Worm (Caenorhabditis elegans) whole organism, young adult: ENCODE results near the gene pct-1.

Experiments
- ceh-100 ChIP-seq: fragments of 200-800 bp; sonication (Bioruptor generic); IDR thresholded peaks from 2 replicates; pipeline ENCODE4 v1.3.6; 2022; ENCODE audit warnings: missing genetic modification reagents, missing genetic modification characterization, missing compliant biosample characterization
- pbrm-1 ChIP-seq: fragments of 200-800 bp; sonication (Bioruptor generic); IDR thresholded peaks from 2 replicates; pipeline ENCODE4 v1.3.6; 2022; ENCODE audit warnings: missing genetic modification reagents, missing genetic modification characterization, missing compliant biosample characterization
- unc-62 ChIP-seq: fragments of 150-350 bp; optimal IDR thresholded peaks from 2 replicates; lab custom pipeline; 2014; ENCODE audit warnings: missing biosample characterization, missing genetic modification reagents, missing genetic modification characterization

DNA sequence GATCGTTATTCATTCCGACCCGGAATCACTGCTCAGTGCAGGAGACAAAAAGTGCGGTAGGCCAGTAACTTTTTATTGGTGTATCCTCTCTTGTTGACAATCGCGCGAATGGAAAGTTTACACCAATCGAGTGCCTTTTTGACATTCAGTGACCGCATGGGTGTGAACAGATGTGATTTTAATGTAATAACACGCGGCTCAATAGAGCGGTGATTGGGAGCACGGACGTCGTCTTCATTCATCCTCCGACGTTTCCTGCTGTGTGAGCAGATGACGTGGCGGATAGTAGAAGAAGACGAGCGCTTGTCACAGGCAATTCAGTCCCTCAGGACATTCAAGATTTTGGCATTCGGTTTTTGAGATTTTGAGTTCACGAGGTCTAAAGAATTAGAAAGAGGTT, 6.3 kb downstream of the pct-1 start:
- no peak for TF ChIP-seq ceh-100 (GFP tag; lab: Robert Waterston, UW)
- TF ChIP-seq unc-62 = no peak
- TF ChIP-seq pbrm-1 = no peak
